Worm (Caenorhabditis elegans): ENCODE results near the gene faah-6.
A peak's percentile ranks its signal among the peaks of the same experiment; 100 is the strongest.

faah-6 gene

DNA sequence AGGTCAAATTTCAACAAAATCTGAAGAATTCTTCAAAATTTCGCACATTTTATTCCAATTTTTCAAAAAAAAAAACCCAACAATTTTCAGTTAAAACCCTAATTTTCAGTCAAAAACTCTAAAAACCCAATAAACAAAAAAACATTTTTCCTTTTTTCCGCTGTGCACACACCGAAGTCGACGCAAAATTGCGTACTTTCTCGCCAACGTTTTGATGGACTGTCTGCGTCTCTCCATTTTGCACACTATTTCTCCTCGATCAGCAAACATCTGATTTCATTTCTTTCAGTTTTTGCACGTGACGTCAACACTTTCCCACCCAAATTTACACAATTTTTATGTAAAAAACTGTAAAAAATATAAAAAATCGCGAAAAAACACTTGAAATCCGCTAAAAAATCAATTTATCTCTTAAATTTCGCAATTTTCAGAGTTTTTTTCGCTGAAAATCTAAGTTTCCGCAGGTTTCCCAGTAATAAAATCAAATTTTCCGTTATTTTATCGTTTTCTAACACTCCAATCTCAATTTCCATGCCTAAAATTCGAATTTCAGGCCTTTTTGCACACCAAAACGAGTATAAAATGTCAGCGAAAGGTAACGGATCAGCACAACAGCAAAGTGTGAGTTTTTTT is 7.0 kb downstream of the faah-6 start, which contains the start of gene crh-1 (continued):
- TF ChIP-seq unc-62 (GFP tag; optimal IDR thresholded peaks at IDR 0.05 in 1 of 2), result peak in 1 of 2 experiments; percentile 10
- TF ChIP-seq unc-62 (tag; optimal IDR thresholded peaks at IDR 0.05), result no peak
- TF ChIP-seq daf-12 (tag; optimal IDR thresholded peaks at IDR 0.05), result no peak
- TF ChIP-seq D1046.2 (GFP tag; IDR thresholded peaks at IDR 0.05), result no peak
- TF ChIP-seq hlh-11 (tag; optimal IDR thresholded peaks at IDR 0.05), result peak; percentile 97
- no peak for TF ChIP-seq spr-3 (GFP tag; optimal IDR thresholded peaks at IDR 0.05)
- TF ChIP-seq duxl-1 (tag; optimal IDR thresholded peaks at IDR 0.05; ENCODE audit: poor library complexity), result peak; percentile 45

- TF ChIP-seq lsy-2 (tag; optimal IDR thresholded peaks at IDR 0.05) (no peak), dmd-6 (GFP tag; IDR thresholded peaks at IDR 0.05) (peak; percentile 32; the same call in 1 of the 2 replicates), dmd-8 (GFP tag; IDR thresholded peaks at IDR 0.05) (no peak), egl-43 (GFP tag; IDR thresholded peaks at IDR 0.05) (0 out of 2 replicates have a peak, but pooled peaks have one; percentile 23), hmg-1.1 (GFP tag; IDR thresholded peaks at IDR 0.05) (0 out of 2 replicates have a peak, but pooled peaks have one; percentile 32), Y75B8A.6 (GFP tag; IDR thresholded peaks at IDR 0.05) (0 out of 2 replicates have a peak, but pooled peaks have one; percentile 20), set-16 (GFP tag; IDR thresholded peaks at IDR 0.05) (peak; percentile 58)
These were observed 9.6 kb downstream of the faah-6 start for ce11 chrIII:11659804-11660203.

DNA sequence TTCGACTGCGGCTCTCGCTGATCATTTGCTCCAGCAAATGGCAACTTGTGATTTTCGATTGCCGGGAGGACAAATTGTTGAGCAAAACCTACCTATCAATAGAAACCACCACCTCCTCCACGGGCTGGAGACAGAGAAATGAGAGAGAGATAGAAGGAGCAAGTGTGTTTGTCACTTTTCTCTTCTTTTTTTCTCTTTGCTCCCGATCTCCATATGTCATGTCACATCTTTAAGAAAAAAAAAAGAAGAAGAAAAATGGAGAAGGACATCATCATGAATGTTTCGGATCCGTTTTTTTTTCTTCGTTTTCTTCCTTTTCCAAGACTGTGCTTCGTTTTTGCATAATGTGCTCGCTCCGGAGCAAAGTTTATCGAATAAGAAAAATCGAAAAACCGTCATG is 10.5 kb downstream of the faah-6 start:
- peak in 1 of 2 experiments; percentile 33 for TF ChIP-seq lsy-2 (tag; optimal IDR thresholded peaks at IDR 0.05)
- TF ChIP-seq T20F7.1 (GFP tag; optimal IDR thresholded peaks at IDR 0.05), result no peak
- no peak for TF ChIP-seq lir-3 (tag; optimal IDR thresholded peaks at IDR 0.05)
- peak; percentile 20 for TF ChIP-seq hlh-11 (tag; optimal IDR thresholded peaks at IDR 0.05)
- TF ChIP-seq F26F4.8 (GFP tag; conservative IDR thresholded peaks at IDR 0.05), result no peak
- no peak for TF ChIP-seq ceh-82 (tag; optimal IDR thresholded peaks at IDR 0.05)
- TF ChIP-seq gei-8 (GFP tag; optimal IDR thresholded peaks at IDR 0.05), result no peak
- no peak for TF ChIP-seq dpl-1 (GFP tag; optimal IDR thresholded peaks at IDR 0.05)
- no peak for TF ChIP-seq fkh-10 (GFP tag; optimal IDR thresholded peaks at IDR 0.05)
- no peak for TF ChIP-seq snpc-1.2 (GFP tag; IDR thresholded peaks at IDR 0.05)
- peak in 1 of 2 experiments; percentile 99 for TF ChIP-seq unc-62 (GFP tag; optimal IDR thresholded peaks at IDR 0.05 in 1 of 2)
- no peak for TF ChIP-seq unc-62 (tag; optimal IDR thresholded peaks at IDR 0.05)
- 0 out of 2 replicates have a peak, but pooled peaks have one; percentile 25 for TF ChIP-seq hmg-1.1 (GFP tag; IDR thresholded peaks at IDR 0.05)
- no peak for TF ChIP-seq aly-2 (tag; optimal IDR thresholded peaks at IDR 0.05)
- no peak for TF ChIP-seq saeg-2 (GFP tag; IDR thresholded peaks at IDR 0.05)
- no peak for TF ChIP-seq lin-29 (GFP tag; IDR thresholded peaks at IDR 0.05)
- no peak for TF ChIP-seq mxl-2 (GFP tag; conservative IDR thresholded peaks at IDR 0.05)
- no peak for TF ChIP-seq nhr-42 (GFP tag; IDR thresholded peaks at IDR 0.05)
- no peak for TF ChIP-seq lin-15B (tag; optimal IDR thresholded peaks at IDR 0.05)
- TF ChIP-seq zfp-3 (GFP tag; conservative IDR thresholded peaks at IDR 0.05), result no peak
- no peak for TF ChIP-seq egl-27 (tag; optimal IDR thresholded peaks at IDR 0.05)
- no peak for TF ChIP-seq spr-3 (GFP tag; optimal IDR thresholded peaks at IDR 0.05)
- peak; percentile 20 for TF ChIP-seq hlh-30 (tag; optimal IDR thresholded peaks at IDR 0.05; ENCODE audit: insufficient read depth)
- TF ChIP-seq lin-39 (tag; optimal IDR thresholded peaks at IDR 0.05), result no peak
- peak; percentile 24 for TF ChIP-seq mep-1 (tag; optimal IDR thresholded peaks at IDR 0.05)

ce11 chrIII:11663400-11663799 is 13.1 kb downstream of the faah-6 start:
- TF ChIP-seq nhr-237 (tag; optimal IDR thresholded peaks at IDR 0.05) (no peak), ceh-44 (GFP tag; IDR thresholded peaks at IDR 0.05) (no peak), lin-29 (GFP tag; IDR thresholded peaks at IDR 0.05) (no peak), Y48G9A.11 (GFP tag; IDR thresholded peaks at IDR 0.05) (no peak), hlh-30 (tag; optimal IDR thresholded peaks at IDR 0.05; ENCODE audit: insufficient read depth) (peak; percentile 1), lin-13 (GFP tag; optimal IDR thresholded peaks at IDR 0.05) (no peak), ama-1 (optimal IDR thresholded peaks at IDR 0.05) (no peak), lsy-2 (tag; optimal IDR thresholded peaks at IDR 0.05) (peak in 1 of 2 experiments; percentile 1), pha-4 (GFP tag; IDR thresholded peaks at IDR 0.05) (no peak), pha-4 (tag; optimal IDR thresholded peaks at IDR 0.05) (no peak), mep-1 (tag; optimal IDR thresholded peaks at IDR 0.05) (no peak), zfp-2 (tag; optimal IDR thresholded peaks at IDR 0.05) (no peak), zip-2 (tag; optimal IDR thresholded peaks at IDR 0.05) (no peak), set-16 (GFP tag; IDR thresholded peaks at IDR 0.05) (no peak), F37D6.2 (tag; optimal IDR thresholded peaks at IDR 0.05) (no peak), ZK337.2 (GFP tag; IDR thresholded peaks at IDR 0.05) (no peak), madf-5 (GFP tag; IDR thresholded peaks at IDR 0.05) (no peak), aha-1 (tag) (peak; percentile 98), D1046.2 (GFP tag; IDR thresholded peaks at IDR 0.05) (no peak)
